Worm (Caenorhabditis elegans) whole organism, L4/young adult: ENCODE results near the gene nspb-2.

Experiments
- W03F9.2 ChIP-seq: fragments of 150-350 bp; optimal IDR thresholded peaks from 2 replicates; lab custom pipeline; 2014; ENCODE audit warnings: missing biosample characterization, missing genetic modification characterization
- him-1 ChIP-seq: sonication (generic microtip); optimal IDR thresholded peaks from 2 replicates; lab custom pipeline; 2016; ENCODE audit warnings: missing genotype, missing genetic modification reagents, missing genetic modification characterization, missing compliant biosample characterization

DNA sequence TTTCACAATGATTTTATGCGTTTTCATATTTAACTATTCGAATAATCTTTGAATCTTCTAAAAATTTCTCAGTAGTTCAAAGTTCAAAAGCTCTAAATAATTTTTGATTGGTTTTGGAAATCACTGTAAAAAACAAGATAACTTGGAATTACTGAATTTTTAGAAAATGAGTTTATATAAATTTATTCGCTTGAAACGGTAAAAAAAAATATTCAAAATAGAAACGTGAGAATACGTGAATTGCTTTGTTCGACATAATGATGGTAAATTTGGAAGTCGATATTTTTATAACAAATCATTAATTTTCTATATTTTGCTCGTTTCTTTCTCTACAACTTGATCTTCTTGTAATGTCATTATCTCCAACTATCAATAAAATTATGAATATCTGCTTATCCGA lies 31.9 kb downstream of the nspb-2 start, which contains the start of gene C01B10.44:
- TF ChIP-seq W03F9.2 (no peak), him-1 (no peak)
